Worm (Caenorhabditis elegans) whole organism, L1 larva: Measurements from ENCODE around the gene C45B11.2.

Experiments
- C04F5.9 ChIP-seq: sonication (generic microtip); optimal IDR thresholded peaks from 2 replicates; lab custom pipeline; 2016; ENCODE audit warnings: missing genetic modification characterization, missing compliant biosample characterization
- C16A3.4 ChIP-seq: fragments of 150-350 bp; optimal IDR thresholded peaks from 2 replicates; lab custom pipeline; 2014; ENCODE audit warnings: missing biosample characterization, missing genetic modification characterization
- C34B4.2 ChIP-seq: sonication (generic microtip); optimal IDR thresholded peaks from 2 replicates; lab custom pipeline; 2017; ENCODE audit warnings: mild to moderate bottlenecking, missing genetic modification characterization, missing compliant biosample characterization
- aha-1 ChIP-seq: fragments of 150-350 bp; optimal IDR thresholded peaks from 2 replicates; lab custom pipeline; 2014; ENCODE audit warnings: missing biosample characterization, missing genetic modification characterization
- alr-1 ChIP-seq: fragments of 200-800 bp; sonication (Bioruptor generic); optimal IDR thresholded peaks from 2 replicates; lab custom pipeline; 2018; ENCODE audit warnings: borderline replicate concordance, mild to moderate bottlenecking, missing genetic modification characterization, missing compliant biosample characterization
- aly-2 ChIP-seq: fragments of 150-350 bp; optimal IDR thresholded peaks from 2 replicates; lab custom pipeline; 2014; ENCODE audit warnings: missing biosample characterization, missing genetic modification characterization
- ama-1 ChIP-seq: fragments of 150-350 bp; optimal IDR thresholded peaks from 2 replicates; lab custom pipeline; 2014
- blmp-1 ChIP-seq: fragments of 150-350 bp; optimal IDR thresholded peaks from 2 replicates; lab custom pipeline; 2014; ENCODE audit warnings: missing biosample characterization, missing genetic modification characterization
- ceh-63 ChIP-seq: fragments of 200-800 bp; sonication (Bioruptor generic); optimal IDR thresholded peaks from 2 replicates; lab custom pipeline; 2018; ENCODE audit warnings: mild to moderate bottlenecking, missing genetic modification characterization, missing compliant biosample characterization
- ceh-8 ChIP-seq: fragments of 200-800 bp; sonication (Bioruptor generic); optimal IDR thresholded peaks from 2 replicates; lab custom pipeline; 2018; ENCODE audit warnings: mild to moderate bottlenecking, missing genetic modification characterization, moderate library complexity, missing compliant biosample characterization
- ceh-90 ChIP-seq: sonication (generic microtip); optimal IDR thresholded peaks from 2 replicates; lab custom pipeline; 2016; ENCODE audit warnings: missing genetic modification characterization, missing compliant biosample characterization
- ces-1 ChIP-seq: fragments of 150-350 bp; optimal IDR thresholded peaks from 2 replicates; lab custom pipeline; 2014; ENCODE audit warnings: missing biosample characterization, missing genetic modification reagents, missing genetic modification characterization
- dsc-1 ChIP-seq: sonication (generic microtip); optimal IDR thresholded peaks from 2 replicates; lab custom pipeline; 2016; ENCODE audit warnings: mild to moderate bottlenecking, missing genetic modification characterization, missing compliant biosample characterization
- efl-1 ChIP-seq, 4 experiments: fragments of 150-350 bp; optimal IDR thresholded peaks in 3 of 4; peaks in 1 of 4; 1 replicate in 1 of 4; 2 replicates in 3 of 4; lab custom pipeline; 2014; ENCODE audit warnings: missing biosample characterization in 2 of 4, missing genetic modification characterization in 2 of 4, missing genetic modification reagents in 2 of 4
- egl-13 ChIP-seq: sonication (generic microtip); optimal IDR thresholded peaks from 2 replicates; lab custom pipeline; 2016; ENCODE audit warnings: missing genotype, missing genetic modification reagents, missing genetic modification characterization, missing compliant biosample characterization
- egl-27 ChIP-seq, 2 experiments: fragments of 150-350 bp in 1 of 2; sonication (generic microtip); optimal IDR thresholded peaks; 3 replicates each; lab custom pipeline; 2017 to 2018; ENCODE audit warnings: missing biosample characterization in 2 of 2, missing genetic modification characterization in 2 of 2, missing genetic modification reagents in 2 of 2
- elt-2 ChIP-seq: sonication (generic microtip); optimal IDR thresholded peaks from 2 replicates; lab custom pipeline; 2016; ENCODE audit warnings: missing genetic modification characterization, mild to moderate bottlenecking, inconsistent platforms, missing compliant biosample characterization, missing genetic modification reagents
- elt-3 ChIP-seq, 6 experiments: fragments of 150-350 bp in 1 of 6; sonication (generic microtip); optimal IDR thresholded peaks; 2 replicates each; lab custom pipeline; 2017 to 2018; ENCODE audit warnings: missing biosample characterization in 6 of 6, missing genetic modification characterization in 6 of 6, inconsistent platforms in 1 of 6
- ets-5 ChIP-seq: fragments of 200-800 bp; sonication (Bioruptor generic); IDR thresholded peaks from 2 replicates; pipeline ENCODE4 v1.3.6; 2022; ENCODE audit warnings: missing genetic modification characterization, missing compliant biosample characterization
- fkh-10 ChIP-seq: sonication (generic microtip); optimal IDR thresholded peaks from 2 replicates; lab custom pipeline; 2017; ENCODE audit warnings: missing biosample characterization, missing genetic modification reagents, missing genetic modification characterization
- fkh-8 ChIP-seq: sonication (generic microtip); optimal IDR thresholded peaks from 2 replicates; lab custom pipeline; 2016; ENCODE audit warnings: mild to moderate bottlenecking, missing genetic modification characterization, missing compliant biosample characterization
- fos-1 ChIP-seq: fragments of 150-350 bp; optimal IDR thresholded peaks from 2 replicates; lab custom pipeline; 2014; ENCODE audit warnings: missing biosample characterization, missing genetic modification characterization
- hlh-17 ChIP-seq: fragments of 200-800 bp; sonication (Bioruptor generic); optimal IDR thresholded peaks from 2 replicates; lab custom pipeline; 2018; ENCODE audit warnings: missing genetic modification characterization, mild to moderate bottlenecking, missing compliant biosample characterization, moderate library complexity, borderline replicate concordance
- hlh-4 ChIP-seq: sonication (generic microtip); optimal IDR thresholded peaks from 2 replicates; lab custom pipeline; 2016; ENCODE audit warnings: mild to moderate bottlenecking, missing genetic modification characterization, missing compliant biosample characterization
- hpl-2 ChIP-seq: fragments of 150-350 bp; optimal IDR thresholded peaks from 2 replicates; lab custom pipeline; 2014; ENCODE audit warnings: missing biosample characterization, missing genetic modification reagents, missing genetic modification characterization
- isw-1 ChIP-seq: fragments of 200-800 bp; sonication (Bioruptor generic); IDR thresholded peaks from 2 replicates; pipeline ENCODE4 v1.3.6; 2022; ENCODE audit warnings: missing genetic modification characterization, missing compliant biosample characterization
- jun-1 ChIP-seq: fragments of 150-350 bp; optimal IDR thresholded peaks from 2 replicates; lab custom pipeline; 2014; ENCODE audit warnings: missing biosample characterization, missing genetic modification reagents, missing genetic modification characterization
- lin-13 ChIP-seq: fragments of 150-350 bp; optimal IDR thresholded peaks from 2 replicates; lab custom pipeline; 2014; ENCODE audit warnings: missing biosample characterization, missing genetic modification reagents, missing genetic modification characterization
- lin-39 ChIP-seq: fragments of 150-350 bp; optimal IDR thresholded peaks from 2 replicates; lab custom pipeline; 2014; ENCODE audit warnings: missing biosample characterization, missing genetic modification reagents, missing genetic modification characterization
- mab-9 ChIP-seq: fragments of 200-800 bp; sonication (Bioruptor generic); IDR thresholded peaks from 2 replicates; pipeline ENCODE4 v1.3.6; 2022; ENCODE audit warnings: missing genetic modification reagents, missing genetic modification characterization, missing compliant biosample characterization
- mdl-1 ChIP-seq, 2 experiments: fragments of 150-350 bp; optimal IDR thresholded peaks; 2 replicates each; lab custom pipeline; 2014 to 2017; ENCODE audit warnings: missing biosample characterization in 2 of 2, missing genetic modification characterization in 2 of 2, inconsistent platforms in 1 of 2
- mef-2 ChIP-seq: fragments of 150-350 bp; optimal IDR thresholded peaks from 2 replicates; lab custom pipeline; 2014; ENCODE audit warnings: missing biosample characterization, missing genetic modification characterization
- mep-1 ChIP-seq: fragments of 150-350 bp; optimal IDR thresholded peaks from 2 replicates; lab custom pipeline; 2014; ENCODE audit warnings: missing biosample characterization, missing genetic modification characterization
- nhr-12 ChIP-seq: sonication (generic microtip); optimal IDR thresholded peaks from 2 replicates; lab custom pipeline; 2017; ENCODE audit warnings: missing biosample characterization, missing genetic modification characterization
- nhr-19 ChIP-seq: fragments of 200-800 bp; sonication (Bioruptor generic); conservative IDR thresholded peaks from 2 replicates; pipeline ENCODE4 v1.3.6; 2022; ENCODE audit warnings: missing genetic modification characterization, missing compliant biosample characterization
- nhr-47 ChIP-seq: sonication (generic microtip); optimal IDR thresholded peaks from 2 replicates; lab custom pipeline; 2016; ENCODE audit warnings: mild to moderate bottlenecking, missing genetic modification characterization, moderate library complexity, missing compliant biosample characterization
- nhr-76 ChIP-seq: sonication (generic microtip); optimal IDR thresholded peaks from 2 replicates; lab custom pipeline; 2017; ENCODE audit warnings: missing biosample characterization, missing genetic modification characterization
- nhr-77 ChIP-seq: fragments of 150-350 bp; optimal IDR thresholded peaks from 2 replicates; lab custom pipeline; 2014; ENCODE audit warnings: missing biosample characterization, missing genetic modification characterization
- nhr-84 ChIP-seq: sonication (generic microtip); optimal IDR thresholded peaks from 2 replicates; lab custom pipeline; 2017; ENCODE audit warnings: missing biosample characterization, missing genetic modification characterization
- pag-3 ChIP-seq: sonication (generic microtip); optimal IDR thresholded peaks from 2 replicates; lab custom pipeline; 2017; ENCODE audit warnings: missing genetic modification characterization, mild to moderate bottlenecking, missing compliant biosample characterization, antibody characterized with exemption, borderline replicate concordance; ENCODE audit not compliant: insufficient read depth
- pax-3 ChIP-seq: fragments of 200-800 bp; sonication (Bioruptor generic); optimal IDR thresholded peaks from 2 replicates; lab custom pipeline; 2018; ENCODE audit warnings: mild to moderate bottlenecking, missing genetic modification characterization, moderate library complexity, missing compliant biosample characterization
- pqm-1 ChIP-seq: sonication (generic microtip); optimal IDR thresholded peaks from 3 replicates; lab custom pipeline; 2017; ENCODE audit warnings: missing biosample characterization, missing genetic modification characterization
- rnt-1 ChIP-seq: sonication (generic microtip); optimal IDR thresholded peaks from 2 replicates; lab custom pipeline; 2016; ENCODE audit warnings: mild to moderate bottlenecking, missing genetic modification characterization, moderate library complexity, missing compliant biosample characterization
- sptf-1 ChIP-seq: fragments of 150-350 bp; optimal IDR thresholded peaks from 2 replicates; lab custom pipeline; 2014; ENCODE audit warnings: missing biosample characterization, missing genetic modification characterization
- sup-37 ChIP-seq: fragments of 200-800 bp; sonication (Bioruptor generic); optimal IDR thresholded peaks from 2 replicates; lab custom pipeline; 2018; ENCODE audit warnings: mild to moderate bottlenecking, missing genetic modification characterization, missing compliant biosample characterization
- swsn-7 ChIP-seq: sonication (generic microtip); optimal IDR thresholded peaks from 2 replicates; lab custom pipeline; 2016; ENCODE audit warnings: missing genetic modification characterization, missing compliant biosample characterization
- unc-130 ChIP-seq: fragments of 150-350 bp; optimal IDR thresholded peaks from 2 replicates; lab custom pipeline; 2017; ENCODE audit warnings: missing biosample characterization, missing genetic modification characterization, inconsistent platforms
- unc-62 ChIP-seq: fragments of 150-350 bp; optimal IDR thresholded peaks from 2 replicates; lab custom pipeline; 2014; ENCODE audit warnings: missing biosample characterization, missing genetic modification reagents, missing genetic modification characterization
- vab-15 ChIP-seq: sonication (generic microtip); optimal IDR thresholded peaks from 2 replicates; lab custom pipeline; 2017; ENCODE audit warnings: missing genotype, mild to moderate bottlenecking, missing genetic modification characterization, missing compliant biosample characterization
- xbp-1 ChIP-seq: sonication (generic microtip); optimal IDR thresholded peaks from 2 replicates; lab custom pipeline; 2016; ENCODE audit warnings: missing genetic modification characterization, missing compliant biosample characterization
- zag-1 ChIP-seq: fragments of 150-350 bp; optimal IDR thresholded peaks from 2 replicates; lab custom pipeline; 2014; ENCODE audit warnings: missing biosample characterization, missing genetic modification characterization
- ztf-4 ChIP-seq: fragments of 150-350 bp; optimal IDR thresholded peaks from 2 replicates; lab custom pipeline; 2014; ENCODE audit warnings: missing biosample characterization, missing genetic modification characterization

C45B11.2 gene

DNA sequence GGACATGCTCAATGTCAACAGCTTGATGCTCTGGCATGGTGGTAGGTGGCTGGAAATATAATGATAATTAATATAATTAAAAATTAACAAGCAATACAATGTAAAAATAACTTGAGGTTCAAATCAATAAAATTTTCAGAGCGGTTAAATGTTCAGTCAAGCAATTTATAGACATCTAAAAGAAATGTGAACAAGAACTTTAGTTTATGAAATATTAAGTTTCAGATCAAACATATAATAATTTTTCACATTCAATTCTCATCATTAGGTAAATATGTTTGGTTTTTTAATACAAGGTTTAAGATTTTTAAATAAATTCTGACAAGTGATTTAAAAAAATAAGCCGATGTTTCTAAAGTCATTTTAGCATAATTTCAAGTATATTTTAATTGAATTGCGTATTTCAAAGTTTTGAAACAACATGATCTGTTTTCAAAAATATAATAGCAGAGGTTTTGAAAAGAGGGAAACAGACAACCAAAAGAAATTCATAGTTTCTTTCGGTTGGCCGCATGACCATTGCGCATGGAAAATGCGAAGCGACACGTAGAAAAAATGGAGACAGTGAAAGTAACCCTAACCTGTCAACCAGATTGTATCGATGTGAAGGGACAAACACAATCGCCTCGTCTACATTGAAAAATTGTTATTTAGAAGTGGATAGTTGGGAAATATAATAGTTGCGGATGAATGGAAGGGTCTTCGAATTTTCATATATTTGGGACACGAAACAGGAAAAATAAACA is 17.9 kb downstream of the C45B11.2 start, which contains the start of gene T04C12.11 (continued):
- TF ChIP-seq ceh-90 (tag; lab: Kevin White, UChicago) = no peak
- TF ChIP-seq sup-37 = no peak
- no peak for TF ChIP-seq fkh-8 (tag; lab: Kevin White, UChicago)
- TF ChIP-seq C16A3.4 (tag; lab: Kevin White, UChicago) = peak; percentile 8
- no peak for TF ChIP-seq swsn-7
- TF ChIP-seq jun-1 (tag; lab: Kevin White, UChicago) = no peak
- no peak for TF ChIP-seq C04F5.9 (tag; lab: Kevin White, UChicago)
- TF ChIP-seq pag-3 = no peak
- no peak for TF ChIP-seq zag-1
- no peak for TF ChIP-seq lin-39 (tag; lab: Kevin White, UChicago)
- no peak for TF ChIP-seq dsc-1 (tag; lab: Kevin White, UChicago)
- TF ChIP-seq mep-1 (tag; lab: Kevin White, UChicago) = peak; percentile 77
- TF ChIP-seq C34B4.2 (tag; lab: Kevin White, UChicago) = no peak
- no peak for TF ChIP-seq nhr-19 (GFP tag; lab: Robert Waterston, UW)
- no peak for TF ChIP-seq sptf-1
- TF ChIP-seq fkh-10 (GFP tag; lab: Kevin White, UChicago) = no peak
- TF ChIP-seq ets-5 (GFP tag; lab: Robert Waterston, UW) = no peak
- TF ChIP-seq xbp-1 (tag; lab: Kevin White, UChicago) = no peak
- no peak for TF ChIP-seq mef-2 (tag; lab: Kevin White, UChicago)
- no peak for TF ChIP-seq pax-3
- no peak for TF ChIP-seq ceh-8
- peak in 1 of 2 experiments; percentile 43 for TF ChIP-seq mdl-1 (tag; optimal IDR thresholded peaks at IDR 0.05; lab: Kevin White, UChicago)
- TF ChIP-seq ama-1 (lab: Kevin White, UChicago) = no peak
- no peak for TF ChIP-seq lin-13 (GFP tag; lab: Kevin White, UChicago)
- TF ChIP-seq elt-2 = no peak
- TF ChIP-seq egl-13 = no peak
- no peak for TF ChIP-seq fos-1
- no peak for TF ChIP-seq mab-9 (GFP tag; lab: Robert Waterston, UW)
- no peak for TF ChIP-seq nhr-47 (tag; lab: Kevin White, UChicago)
- TF ChIP-seq ces-1 (GFP tag; lab: Kevin White, UChicago) = no peak
- no peak for TF ChIP-seq nhr-77 (tag; lab: Kevin White, UChicago)
- no peak for TF ChIP-seq efl-1 (optimal IDR thresholded peaks at IDR 0.05; lab: Kevin White, UChicago)
- TF ChIP-seq efl-1 (GFP tag; optimal IDR thresholded peaks at IDR 0.05 in 1 of 2; lab: Kevin White, UChicago) = peak in 1 of 2 experiments; percentile 64
- TF ChIP-seq aha-1 (tag; lab: Kevin White, UChicago) = no peak
- TF ChIP-seq hpl-2 (GFP tag; lab: Kevin White, UChicago) = no peak
- no peak for TF ChIP-seq aly-2
- no peak for TF ChIP-seq isw-1 (GFP tag; lab: Robert Waterston, UW)
- no peak for TF ChIP-seq alr-1 (tag; lab: Kevin White, UChicago)
- TF ChIP-seq elt-3 (tag; optimal IDR thresholded peaks at IDR 0.05; lab: Kevin White, UChicago) = peak in 1 of 6 experiments; percentile 32
- no peak for TF ChIP-seq nhr-84
- TF ChIP-seq hlh-17 = no peak
- no peak for TF ChIP-seq egl-27 (tag; optimal IDR thresholded peaks at IDR 0.05; lab: Kevin White, UChicago)
- TF ChIP-seq nhr-76 (tag; lab: Kevin White, UChicago) = no peak
- TF ChIP-seq vab-15 (tag; lab: Kevin White, UChicago) = no peak
- TF ChIP-seq nhr-12 (tag; lab: Kevin White, UChicago) = no peak
- TF ChIP-seq ztf-4 (tag; lab: Kevin White, UChicago) = no peak
- TF ChIP-seq ceh-63 (GFP tag; lab: Kevin White, UChicago) = no peak
- no peak for TF ChIP-seq pqm-1 (tag; lab: Kevin White, UChicago)
- no peak for TF ChIP-seq hlh-4
- no peak for TF ChIP-seq unc-62 (GFP tag; lab: Kevin White, UChicago)
- TF ChIP-seq blmp-1 (tag; lab: Kevin White, UChicago) = peak; percentile 99
- TF ChIP-seq rnt-1 (tag; lab: Kevin White, UChicago) = no peak
- no peak for TF ChIP-seq unc-130 (tag; lab: Kevin White, UChicago)
